Worm (Caenorhabditis elegans) whole organism, early embryonic: Measurements from ENCODE around the gene nhr-283.

Experiments
- aly-1 ChIP-seq: sonication (generic microtip); optimal IDR thresholded peaks from 2 replicates; lab custom pipeline; 2016; ENCODE audit warnings: missing genetic modification characterization, missing compliant biosample characterization
- ama-1 ChIP-seq: fragments of 150-350 bp; optimal IDR thresholded peaks from 2 replicates; lab custom pipeline; 2014
- ceh-13 ChIP-seq: fragments of 200-800 bp; sonication (Bioruptor generic); optimal IDR thresholded peaks from 2 replicates; lab custom pipeline; 2018; ENCODE audit warnings: mild to moderate bottlenecking, missing genetic modification characterization, missing compliant biosample characterization
- tbx-11 ChIP-seq: fragments of 200-800 bp; sonication (Bioruptor generic); IDR thresholded peaks from 2 replicates; pipeline ENCODE4 v1.3.6; 2022; ENCODE audit warnings: missing genetic modification characterization, missing compliant biosample characterization

DNA sequence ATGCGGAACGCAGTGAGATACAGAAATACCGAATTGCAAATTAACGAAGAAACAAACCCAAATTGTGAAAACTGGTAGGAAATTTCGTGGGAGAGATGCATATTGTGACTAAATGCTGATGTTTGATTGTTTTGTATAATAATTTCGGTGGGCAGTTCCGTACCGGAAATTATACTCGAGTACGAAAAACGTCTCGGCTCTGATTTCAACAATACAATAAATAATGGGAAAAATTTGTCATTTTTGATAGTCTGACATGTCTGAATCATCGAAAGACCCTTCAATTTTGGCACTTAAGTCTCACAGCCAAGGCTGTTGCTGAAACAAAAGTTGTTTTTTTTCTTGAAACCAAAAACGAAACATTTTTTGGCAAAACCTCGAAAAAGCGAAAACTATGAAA lies 24.5 kb downstream of the nhr-283 start, which contains the start of gene str-43:
- no peak for TF ChIP-seq ama-1 (lab: Kevin White, UChicago)
- no peak for TF ChIP-seq tbx-11
- TF ChIP-seq aly-1: no peak
- TF ChIP-seq ceh-13 (GFP tag; lab: Kevin White, UChicago): no peak
